Fruit fly (Drosophila melanogaster): ENCODE results near the gene CG43249.

- TF ChIP-seq usp (GFP tag; optimal IDR thresholded peaks at IDR 0.05) = no peak
- TF ChIP-seq psq (optimal IDR thresholded peaks at IDR 0.05) = no peak
- TF ChIP-seq CG8478 (optimal IDR thresholded peaks at IDR 0.05) = no peak
- no peak for TF ChIP-seq pan (optimal IDR thresholded peaks at IDR 0.05)
Measured at dm6 chr3L:16269092-16269491, 35.0 kb upstream of the CG43249 start, which contains the start of gene CG13068.

Measured in whole organism.